Worm (Caenorhabditis elegans) whole organism, L2 larva: ENCODE measurements around the gene W05E10.5.
A peak's percentile ranks its signal among the peaks of the same experiment; 100 is the strongest.

Source experiments
- F13H6.1 ChIP-seq: sonication (generic microtip); optimal IDR thresholded peaks from 2 replicates; lab custom pipeline; 2016; ENCODE audit warnings: missing genetic modification characterization, missing compliant biosample characterization
- R02D3.7 ChIP-seq: fragments of 150-350 bp; optimal IDR thresholded peaks from 2 replicates; lab custom pipeline; 2014; ENCODE audit warnings: missing biosample characterization, missing genetic modification characterization
- alr-1 ChIP-seq: fragments of 150-350 bp; optimal IDR thresholded peaks from 2 replicates; lab custom pipeline; 2014; ENCODE audit warnings: missing biosample characterization, missing genetic modification characterization
- aly-2 ChIP-seq: fragments of 150-350 bp; optimal IDR thresholded peaks from 2 replicates; lab custom pipeline; 2014; ENCODE audit warnings: missing biosample characterization, missing genetic modification characterization
- ceh-16 ChIP-seq: fragments of 150-350 bp; optimal IDR thresholded peaks from 2 replicates; lab custom pipeline; 2014; ENCODE audit warnings: missing biosample characterization, missing genetic modification characterization
- crh-2 ChIP-seq: sonication (generic microtip); optimal IDR thresholded peaks from 2 replicates; lab custom pipeline; 2017; ENCODE audit warnings: missing biosample characterization, missing genetic modification characterization
- egl-27 ChIP-seq: sonication (generic microtip); optimal IDR thresholded peaks from 3 replicates; lab custom pipeline; 2017; ENCODE audit warnings: missing biosample characterization, missing genetic modification reagents, missing genetic modification characterization
- elt-1 ChIP-seq: fragments of 150-350 bp; optimal IDR thresholded peaks from 2 replicates; lab custom pipeline; 2014; ENCODE audit warnings: missing biosample characterization, missing genetic modification characterization
- fos-1 ChIP-seq: fragments of 150-350 bp; optimal IDR thresholded peaks from 2 replicates; lab custom pipeline; 2014; ENCODE audit warnings: missing biosample characterization, missing genetic modification characterization
- gmeb-1 ChIP-seq: fragments of 150-350 bp; optimal IDR thresholded peaks from 2 replicates; lab custom pipeline; 2014; ENCODE audit warnings: missing biosample characterization, missing genetic modification characterization
- lin-11 ChIP-seq: fragments of 150-350 bp; sonication (generic microtip); optimal IDR thresholded peaks from 2 replicates; lab custom pipeline; 2014; ENCODE audit warnings: missing biosample characterization, missing genetic modification characterization, inconsistent platforms, mixed read lengths
- lin-13 ChIP-seq: fragments of 150-350 bp; optimal IDR thresholded peaks from 2 replicates; lab custom pipeline; 2014; ENCODE audit warnings: missing biosample characterization, missing genetic modification reagents, missing genetic modification characterization
- lsy-2 ChIP-seq, 2 experiments: fragments of 150-350 bp in 1 of 2; sonication (generic microtip) in 1 of 2; optimal IDR thresholded peaks; 2 replicates each; lab custom pipeline; 2014 to 2017; ENCODE audit warnings: missing biosample characterization in 2 of 2, missing genetic modification characterization in 2 of 2
- mab-5 ChIP-seq: fragments of 150-350 bp; optimal IDR thresholded peaks from 2 replicates; lab custom pipeline; 2014; ENCODE audit warnings: missing biosample characterization, missing genetic modification characterization
- mbf-1 ChIP-seq: sonication (generic microtip); optimal IDR thresholded peaks from 2 replicates; lab custom pipeline; 2017; ENCODE audit warnings: missing biosample characterization, missing genetic modification characterization
- nhr-10 ChIP-seq: sonication (generic microtip); optimal IDR thresholded peaks from 2 replicates; lab custom pipeline; 2017; ENCODE audit warnings: missing biosample characterization, missing genetic modification characterization
- nhr-11 ChIP-seq: fragments of 150-350 bp; optimal IDR thresholded peaks from 2 replicates; lab custom pipeline; 2014; ENCODE audit warnings: missing biosample characterization, missing genetic modification characterization
- nhr-21 ChIP-seq: fragments of 150-350 bp; optimal IDR thresholded peaks from 2 replicates; lab custom pipeline; 2014; ENCODE audit warnings: missing biosample characterization, missing genetic modification characterization
- nhr-23 ChIP-seq: fragments of 150-350 bp; optimal IDR thresholded peaks from 2 replicates; lab custom pipeline; 2014; ENCODE audit warnings: missing biosample characterization, missing genetic modification reagents, missing genetic modification characterization
- nhr-237 ChIP-seq: fragments of 150-350 bp; optimal IDR thresholded peaks from 2 replicates; lab custom pipeline; 2014; ENCODE audit warnings: missing biosample characterization, missing genetic modification characterization
- nhr-6 ChIP-seq: fragments of 150-350 bp; optimal IDR thresholded peaks from 2 replicates; lab custom pipeline; 2014; ENCODE audit warnings: missing biosample characterization, missing genetic modification characterization
- nhr-77 ChIP-seq: fragments of 150-350 bp; optimal IDR thresholded peaks from 2 replicates; lab custom pipeline; 2014; ENCODE audit warnings: missing biosample characterization, missing genetic modification characterization
- peb-1 ChIP-seq: fragments of 150-350 bp; optimal IDR thresholded peaks from 2 replicates; lab custom pipeline; 2014; ENCODE audit warnings: missing biosample characterization, missing genetic modification characterization
- skn-1 ChIP-seq: sonication (generic microtip); optimal IDR thresholded peaks from 2 replicates; lab custom pipeline; 2017; ENCODE audit warnings: missing biosample characterization, missing genetic modification characterization
- sma-3 ChIP-seq: sonication (generic microtip); optimal IDR thresholded peaks from 2 replicates; lab custom pipeline; 2016; ENCODE audit warnings: missing genetic modification reagents, missing genetic modification characterization, missing compliant biosample characterization
- sma-9 ChIP-seq, 2 experiments: fragments of 150-350 bp in 1 of 2; sonication (generic microtip) in 1 of 2; optimal IDR thresholded peaks; 2 replicates each; lab custom pipeline; 2014 to 2016; ENCODE audit warnings: missing genetic modification characterization in 2 of 2, mild to moderate bottlenecking in 1 of 2, missing biosample characterization in 1 of 2, missing compliant biosample characterization in 1 of 2, missing genetic modification reagents in 1 of 2, moderate library complexity in 1 of 2
- snpc-4 ChIP-seq: fragments of 150-350 bp; optimal IDR thresholded peaks from 2 replicates; lab custom pipeline; 2014; ENCODE audit warnings: missing biosample characterization, missing genetic modification characterization
- unc-55 ChIP-seq: fragments of 150-350 bp; sonication (generic microtip); optimal IDR thresholded peaks from 3 replicates; lab custom pipeline; 2014; ENCODE audit warnings: missing biosample characterization, missing genetic modification reagents, missing genetic modification characterization
- unc-62 ChIP-seq: fragments of 150-350 bp; optimal IDR thresholded peaks from 2 replicates; lab custom pipeline; 2014; ENCODE audit warnings: missing biosample characterization, missing genetic modification reagents, missing genetic modification characterization
- ztf-1 ChIP-seq: fragments of 200-800 bp; sonication (Bioruptor generic); conservative IDR thresholded peaks from 2 replicates; pipeline ENCODE4 v1.3.6; 2022; ENCODE audit warnings: missing genetic modification characterization, missing compliant biosample characterization
- ztf-11 ChIP-seq: sonication (generic microtip); optimal IDR thresholded peaks from 2 replicates; lab custom pipeline; 2017; ENCODE audit warnings: missing biosample characterization, missing genetic modification characterization

The W05E10.5 gene

DNA sequence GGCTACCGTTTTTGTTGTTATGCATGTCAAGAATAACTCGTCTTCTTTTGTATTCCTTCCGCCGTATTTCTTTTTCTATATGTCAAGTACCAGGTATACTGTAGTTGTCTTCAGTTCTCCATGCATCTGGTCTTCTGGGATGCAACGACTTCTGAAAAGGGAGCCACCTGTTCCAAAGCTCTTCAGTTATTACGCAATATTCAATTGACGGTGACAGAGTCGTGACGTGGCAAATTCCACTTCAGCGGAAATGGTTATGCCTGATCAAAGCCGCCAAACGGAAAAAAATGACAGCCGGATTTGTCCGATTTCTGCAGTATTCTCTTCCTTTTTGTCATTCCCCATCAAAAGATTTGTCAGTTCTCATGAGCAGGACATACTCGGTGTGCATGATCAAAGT, 39.0 kb downstream of the W05E10.5 start:
- no peak for TF ChIP-seq ztf-1 (GFP tag; lab: Robert Waterston, UW)

DNA sequence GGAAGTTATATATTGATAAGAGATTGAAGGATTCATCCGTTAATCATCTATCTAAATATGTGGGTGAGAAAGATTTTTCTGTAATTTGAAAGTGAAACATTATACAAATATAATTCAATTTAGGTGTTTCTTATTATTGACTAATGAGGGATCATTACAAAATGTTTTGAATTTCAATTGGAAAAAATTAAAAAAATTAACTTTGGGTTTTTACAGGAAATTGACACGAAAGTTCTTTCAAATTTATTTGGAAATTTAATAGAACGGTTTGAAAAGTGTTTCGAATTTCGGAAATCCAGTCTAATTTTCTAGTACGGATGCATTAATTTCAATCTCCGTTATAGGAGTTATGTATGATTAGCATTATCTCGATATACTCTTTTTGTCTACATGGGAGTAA, 42.4 kb downstream of the W05E10.5 start:
- TF ChIP-seq snpc-4 (tag; lab: Kevin White, UChicago) (no peak), ztf-1 (GFP tag; lab: Robert Waterston, UW) (no peak), egl-27 (tag; lab: Kevin White, UChicago) (no peak), nhr-23 (tag; lab: Kevin White, UChicago) (no peak), nhr-237 (tag; lab: Kevin White, UChicago) (no peak), mbf-1 (tag; lab: Kevin White, UChicago) (no peak), nhr-21 (tag; lab: Kevin White, UChicago) (no peak), ceh-16 (tag; lab: Kevin White, UChicago) (no peak)

DNA sequence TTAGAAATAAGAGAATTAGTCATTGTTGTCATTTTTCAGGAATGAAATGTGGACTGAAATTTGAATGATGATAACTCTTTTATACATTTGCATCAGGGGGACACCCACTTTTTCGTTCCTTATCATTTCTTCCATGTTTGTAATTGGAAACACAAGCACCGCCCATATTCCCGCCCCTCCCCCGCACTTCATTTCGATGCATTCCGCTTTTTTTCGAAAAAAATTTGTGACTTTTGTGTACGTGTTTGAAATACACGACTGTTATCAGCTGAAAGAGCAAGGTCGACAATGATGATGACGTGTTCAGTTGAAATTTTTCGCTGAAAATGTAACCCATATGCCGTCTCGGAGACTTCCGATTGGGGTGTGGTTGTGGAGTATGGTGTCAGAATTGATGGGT, 44.8 kb downstream of the W05E10.5 start, which contains the start of gene zip-10:
TSS of gene zip-10 (minus strand) at position 43 of the 400 bp plus-strand sequence.
- TF ChIP-seq fos-1 (tag; lab: Kevin White, UChicago) (peak; percentile 79), crh-2 (peak; percentile 48), nhr-10 (tag; lab: Kevin White, UChicago) (no peak), nhr-77 (tag; lab: Kevin White, UChicago) (no peak), sma-9 (GFP tag; optimal IDR thresholded peaks at IDR 0.05; lab: Kevin White, UChicago) (peak; percentile 82), sma-9 (tag; optimal IDR thresholded peaks at IDR 0.05; lab: Kevin White, UChicago) (no peak), F13H6.1 (tag; lab: Kevin White, UChicago) (peak; percentile 50), sma-3 (GFP tag; lab: Kevin White, UChicago) (peak; percentile 27), gmeb-1 (tag; lab: Kevin White, UChicago) (peak; percentile 6), ztf-1 (GFP tag; lab: Robert Waterston, UW) (no peak)

DNA sequence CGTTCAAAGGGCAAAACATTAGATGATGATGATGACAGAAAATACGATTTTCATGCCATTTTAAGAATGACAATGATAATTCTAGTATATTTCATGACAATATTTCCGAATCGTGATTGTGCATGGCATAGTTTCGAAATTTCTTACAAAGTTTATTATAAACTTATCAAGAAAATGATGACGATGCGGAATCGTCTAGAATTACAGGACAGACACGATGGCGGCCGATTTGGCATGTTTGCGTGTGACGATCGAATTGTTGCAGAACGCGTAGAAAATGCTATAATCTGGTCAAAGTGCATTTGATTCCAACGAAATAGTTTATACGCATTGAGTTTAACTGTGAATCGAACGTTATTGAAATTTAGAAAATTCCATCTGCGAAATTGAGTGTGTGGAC, 46.2 kb downstream of the W05E10.5 start:
- no peak for TF ChIP-seq nhr-11
- no peak for TF ChIP-seq nhr-6
- no peak for TF ChIP-seq nhr-77 (tag; lab: Kevin White, UChicago)
- peak; percentile 55 for TF ChIP-seq sma-3 (GFP tag; lab: Kevin White, UChicago)
- no peak for TF ChIP-seq lin-13 (GFP tag; lab: Kevin White, UChicago)
- no peak for TF ChIP-seq peb-1
- peak; percentile 89 for TF ChIP-seq sma-9 (GFP tag; optimal IDR thresholded peaks at IDR 0.05; lab: Kevin White, UChicago)
- TF ChIP-seq sma-9 (tag; optimal IDR thresholded peaks at IDR 0.05; lab: Kevin White, UChicago): no peak
- peak; percentile 43 for TF ChIP-seq crh-2
- no peak for TF ChIP-seq fos-1 (tag; lab: Kevin White, UChicago)
- TF ChIP-seq, all 48 proteins: peak for 3

DNA sequence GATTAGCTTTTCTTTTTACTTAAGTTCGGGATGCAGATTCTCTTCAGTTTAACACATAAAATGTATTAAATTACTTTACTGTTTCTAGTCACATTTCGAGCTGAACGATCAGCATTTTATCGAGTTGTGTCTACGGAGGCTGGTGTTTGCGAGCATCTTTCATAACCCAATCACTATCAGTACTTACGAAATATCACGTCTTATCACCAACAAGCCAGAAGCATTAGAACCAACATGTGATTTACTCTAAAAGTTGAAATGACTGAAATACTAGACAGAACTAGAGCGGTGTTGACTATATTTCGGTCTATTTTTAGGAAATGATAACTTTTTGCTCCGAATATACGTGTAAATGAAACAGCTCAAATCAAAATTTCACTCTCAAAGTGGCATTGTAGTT, 47.1 kb downstream of the W05E10.5 start:
- TF ChIP-seq nhr-11 (no peak), sma-3 (GFP tag; lab: Kevin White, UChicago) (peak; percentile 27), aly-2 (tag; lab: Kevin White, UChicago) (no peak), elt-1 (tag; lab: Kevin White, UChicago) (no peak), mab-5 (tag; lab: Kevin White, UChicago) (no peak), fos-1 (tag; lab: Kevin White, UChicago) (peak; percentile 51), ztf-11 (no peak), lsy-2 (tag; optimal IDR thresholded peaks at IDR 0.05; lab: Kevin White, UChicago) (no peak), alr-1 (no peak), skn-1 (tag; lab: Kevin White, UChicago) (peak; percentile 14), sma-9 (GFP tag; optimal IDR thresholded peaks at IDR 0.05; lab: Kevin White, UChicago) (peak; percentile 84), sma-9 (tag; optimal IDR thresholded peaks at IDR 0.05; lab: Kevin White, UChicago) (no peak), lin-11 (no peak), unc-62 (GFP tag; lab: Kevin White, UChicago) (no peak), F13H6.1 (tag; lab: Kevin White, UChicago) (no peak), R02D3.7 (tag; lab: Kevin White, UChicago) (no peak), unc-55 (no peak), crh-2 (peak; percentile 56)

DNA sequence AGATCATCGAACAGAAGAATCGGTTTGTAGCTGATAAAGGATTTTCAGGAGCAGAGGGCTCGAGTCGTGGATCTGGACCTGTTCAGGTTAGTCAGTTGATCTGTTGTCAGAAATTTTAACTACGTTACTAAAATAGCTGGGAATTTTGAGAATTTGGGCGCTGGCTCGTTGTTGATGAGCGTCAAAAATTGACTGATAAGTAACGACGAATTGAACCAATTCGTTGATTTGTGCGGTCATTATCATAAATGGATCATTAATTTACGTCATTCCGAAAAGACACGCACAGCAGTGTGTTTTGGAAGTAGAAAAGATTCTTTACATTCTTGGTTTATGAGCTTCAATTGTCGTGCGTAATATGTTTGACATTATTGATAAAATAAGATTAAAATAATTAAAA, 47.7 kb downstream of the W05E10.5 start:
- TF ChIP-seq sma-9 (GFP tag; optimal IDR thresholded peaks at IDR 0.05; lab: Kevin White, UChicago) (peak; percentile 43), sma-9 (tag; optimal IDR thresholded peaks at IDR 0.05; lab: Kevin White, UChicago) (no peak), fos-1 (tag; lab: Kevin White, UChicago) (peak; percentile 19), unc-55 (no peak)
